Fruit fly (Drosophila melanogaster) whole organism, prepupa: Measurements from ENCODE around the gene VhaAC39-2.

Source experiments
- Blimp-1 ChIP-seq: fragments of 200-800 bp; sonication (Bioruptor generic); optimal IDR thresholded peaks from 3 replicates; lab custom pipeline; 2017; ENCODE audit warnings: missing biosample characterization, missing genetic modification characterization, mild to moderate bottlenecking, moderate library complexity, missing genetic modification reagents
- CG8119 ChIP-seq: fragments of 200-800 bp; sonication (Bioruptor generic); IDR thresholded peaks from 3 replicates; pipeline ENCODE4 v1.3.6; 2022; ENCODE audit warnings: missing biosample characterization, missing genetic modification characterization

- TF ChIP-seq CG8119 (GFP tag; lab: Robert Waterston, UW) (no peak), Blimp-1 (no peak)
Measured at dm6 chr3R:23140280-23140679, 18.8 kb downstream of the VhaAC39-2 start.
